Worm (Caenorhabditis elegans) whole organism, young adult: Measurements from ENCODE around the gene mocs-1.

Experiments used
- B0019.2 ChIP-seq: fragments of 200-800 bp; sonication (Bioruptor generic); conservative IDR thresholded peaks from 2 replicates; pipeline ENCODE4 v1.3.6; 2022; ENCODE audit warnings: missing genetic modification reagents, missing genetic modification characterization, missing compliant biosample characterization
- B0261.1 ChIP-seq: sonication (generic microtip); optimal IDR thresholded peaks from 2 replicates; lab custom pipeline; 2016; ENCODE audit warnings: mild to moderate bottlenecking, missing genetic modification characterization, moderate library complexity, missing compliant biosample characterization
- B0336.3 ChIP-seq: fragments of 200-800 bp; sonication (Bioruptor generic); IDR thresholded peaks from 2 replicates; pipeline ENCODE4 v1.3.6; 2022; ENCODE audit warnings: missing genetic modification characterization, missing compliant biosample characterization
- C06A6.2 ChIP-seq: fragments of 200-800 bp; sonication (Bioruptor generic); conservative IDR thresholded peaks from 2 replicates; pipeline ENCODE4 v1.3.6; 2022; ENCODE audit warnings: missing genetic modification characterization, missing compliant biosample characterization
- C17E4.6 ChIP-seq: fragments of 200-800 bp; sonication (Bioruptor generic); IDR thresholded peaks from 2 replicates; pipeline ENCODE4 v1.3.6; 2022; ENCODE audit warnings: missing genetic modification reagents, missing genetic modification characterization, missing compliant biosample characterization
- F37B4.10 ChIP-seq: fragments of 200-800 bp; sonication (Bioruptor generic); IDR thresholded peaks from 2 replicates; pipeline ENCODE4 v1.3.6; 2022; ENCODE audit warnings: missing genetic modification characterization, missing compliant biosample characterization
- F52B5.7 ChIP-seq: sonication (generic microtip); optimal IDR thresholded peaks from 2 replicates; lab custom pipeline; 2016; ENCODE audit warnings: mild to moderate bottlenecking, missing genetic modification characterization, missing compliant biosample characterization
- F55B11.4 ChIP-seq: sonication (generic microtip); optimal IDR thresholded peaks from 2 replicates; lab custom pipeline; 2016; ENCODE audit warnings: missing compliant biosample characterization, missing genetic modification characterization, borderline replicate concordance; ENCODE audit not compliant: insufficient read depth
- F57C9.4 ChIP-seq: sonication (generic microtip); optimal IDR thresholded peaks from 2 replicates; lab custom pipeline; 2017; ENCODE audit warnings: mild to moderate bottlenecking, missing genetic modification characterization, missing compliant biosample characterization
- K12H6.12 ChIP-seq: fragments of 200-800 bp; sonication (Bioruptor generic); optimal IDR thresholded peaks from 2 replicates; lab custom pipeline; 2018; ENCODE audit warnings: mild to moderate bottlenecking, missing genetic modification characterization, missing compliant biosample characterization
- Y56A3A.18 ChIP-seq: fragments of 200-800 bp; sonication (Bioruptor generic); IDR thresholded peaks from 2 replicates; pipeline ENCODE4 v1.3.6; 2022; ENCODE audit warnings: missing genetic modification reagents, missing genetic modification characterization, missing compliant biosample characterization
- Y95B8A.8 ChIP-seq: fragments of 200-800 bp; sonication (Bioruptor generic); IDR thresholded peaks from 2 replicates; pipeline ENCODE4 v1.3.6; 2022; ENCODE audit warnings: missing genetic modification reagents, missing genetic modification characterization, missing compliant biosample characterization
- aptf-2 ChIP-seq: fragments of 200-800 bp; sonication (Bioruptor generic); conservative IDR thresholded peaks from 2 replicates; pipeline ENCODE4 v1.3.6; 2022; ENCODE audit warnings: missing genetic modification reagents, missing genetic modification characterization, missing compliant biosample characterization
- aptf-3 ChIP-seq: fragments of 200-800 bp; sonication (Bioruptor generic); IDR thresholded peaks from 2 replicates; pipeline ENCODE4 v1.3.6; 2022; ENCODE audit warnings: missing genetic modification characterization, missing compliant biosample characterization
- attf-5 ChIP-seq: fragments of 200-800 bp; sonication (Bioruptor generic); optimal IDR thresholded peaks from 2 replicates; lab custom pipeline; 2018; ENCODE audit warnings: mild to moderate bottlenecking, missing genetic modification characterization, missing compliant biosample characterization
- attf-6 ChIP-seq: fragments of 200-800 bp; sonication (Bioruptor generic); IDR thresholded peaks from 2 replicates; pipeline ENCODE4 v1.3.6; 2022; ENCODE audit warnings: missing genetic modification reagents, missing genetic modification characterization, missing compliant biosample characterization
- ceh-100 ChIP-seq: fragments of 200-800 bp; sonication (Bioruptor generic); IDR thresholded peaks from 2 replicates; pipeline ENCODE4 v1.3.6; 2022; ENCODE audit warnings: missing genetic modification reagents, missing genetic modification characterization, missing compliant biosample characterization
- ceh-79 ChIP-seq: sonication (generic microtip); optimal IDR thresholded peaks from 2 replicates; lab custom pipeline; 2017; ENCODE audit warnings: mild to moderate bottlenecking, missing genetic modification characterization, missing compliant biosample characterization
- chd-7 ChIP-seq: sonication (generic microtip); optimal IDR thresholded peaks from 2 replicates; lab custom pipeline; 2016; ENCODE audit warnings: mild to moderate bottlenecking, missing genetic modification characterization, moderate library complexity, missing compliant biosample characterization
- dox-1 ChIP-seq: fragments of 200-800 bp; sonication (Bioruptor generic); IDR thresholded peaks from 2 replicates; pipeline ENCODE4 v1.3.6; 2022; ENCODE audit warnings: missing genetic modification reagents, missing genetic modification characterization, missing compliant biosample characterization
- egrh-3 ChIP-seq: fragments of 200-800 bp; sonication (Bioruptor generic); IDR thresholded peaks from 2 replicates; pipeline ENCODE4 v1.3.6; 2022; ENCODE audit warnings: missing genetic modification reagents, missing genetic modification characterization, missing compliant biosample characterization
- ekl-4 ChIP-seq: fragments of 200-800 bp; sonication (Bioruptor generic); IDR thresholded peaks from 2 replicates; pipeline ENCODE4 v1.3.6; 2022; ENCODE audit warnings: missing genetic modification reagents, missing genetic modification characterization, missing compliant biosample characterization
- fkh-3 ChIP-seq: sonication (generic microtip); optimal IDR thresholded peaks from 2 replicates; lab custom pipeline; 2016; ENCODE audit warnings: mild to moderate bottlenecking, missing genetic modification characterization, missing compliant biosample characterization
- gei-17 ChIP-seq: fragments of 200-800 bp; sonication (Bioruptor generic); optimal IDR thresholded peaks from 2 replicates; lab custom pipeline; 2018; ENCODE audit warnings: mild to moderate bottlenecking, missing genetic modification characterization, missing compliant biosample characterization
- hlh-12 ChIP-seq: sonication (generic microtip); optimal IDR thresholded peaks from 2 replicates; lab custom pipeline; 2016; ENCODE audit warnings: missing genetic modification characterization, missing compliant biosample characterization
- hlh-26 ChIP-seq: fragments of 200-800 bp; sonication (Bioruptor generic); conservative IDR thresholded peaks from 2 replicates; pipeline ENCODE4 v1.3.6; 2022; ENCODE audit warnings: missing genetic modification reagents, missing genetic modification characterization, missing compliant biosample characterization
- hmg-1.2 ChIP-seq: fragments of 200-800 bp; sonication (Bioruptor generic); IDR thresholded peaks from 2 replicates; pipeline ENCODE4 v1.3.6; 2022; ENCODE audit warnings: missing genetic modification reagents, missing genetic modification characterization, missing compliant biosample characterization
- lag-1 ChIP-seq: fragments of 200-800 bp; sonication (Bioruptor generic); IDR thresholded peaks from 2 replicates; pipeline ENCODE4 v1.3.6; 2022; ENCODE audit warnings: missing genetic modification reagents, missing genetic modification characterization, missing compliant biosample characterization
- lin-26 ChIP-seq: fragments of 200-800 bp; sonication (Bioruptor generic); IDR thresholded peaks from 2 replicates; pipeline ENCODE4 v1.3.6; 2022; ENCODE audit warnings: missing genetic modification reagents, missing genetic modification characterization, missing compliant biosample characterization
- lsy-27 ChIP-seq: sonication (generic microtip); optimal IDR thresholded peaks from 2 replicates; lab custom pipeline; 2017; ENCODE audit warnings: missing genetic modification characterization, mild to moderate bottlenecking, missing compliant biosample characterization, antibody characterized with exemption, missing genotype, borderline replicate concordance; ENCODE audit not compliant: insufficient read depth
- madf-10 ChIP-seq: sonication (generic microtip); optimal IDR thresholded peaks from 2 replicates; lab custom pipeline; 2016; ENCODE audit warnings: mild to moderate bottlenecking, missing genetic modification characterization, missing compliant biosample characterization
- madf-6 ChIP-seq: fragments of 200-800 bp; sonication (Bioruptor generic); IDR thresholded peaks from 2 replicates; pipeline ENCODE4 v1.3.6; 2022; ENCODE audit warnings: missing genetic modification reagents, missing genetic modification characterization, missing compliant biosample characterization
- mcd-1 ChIP-seq: fragments of 200-800 bp; sonication (Bioruptor generic); IDR thresholded peaks from 2 replicates; pipeline ENCODE4 v1.3.6; 2022; ENCODE audit warnings: missing genetic modification reagents, missing genetic modification characterization, missing compliant biosample characterization
- mel-28 ChIP-seq: sonication (generic microtip); optimal IDR thresholded peaks from 2 replicates; lab custom pipeline; 2016; ENCODE audit warnings: borderline replicate concordance, mild to moderate bottlenecking, missing genetic modification characterization, missing compliant biosample characterization
- mes-4 ChIP-seq: sonication (generic microtip); optimal IDR thresholded peaks from 2 replicates; lab custom pipeline; 2016; ENCODE audit warnings: missing genotype, missing genetic modification characterization, missing compliant biosample characterization
- nfya-2 ChIP-seq: fragments of 200-800 bp; sonication (Bioruptor generic); IDR thresholded peaks from 2 replicates; pipeline ENCODE4 v1.3.6; 2022; ENCODE audit warnings: missing genetic modification reagents, missing genetic modification characterization, missing compliant biosample characterization
- nhr-120 ChIP-seq: fragments of 200-800 bp; sonication (Bioruptor generic); IDR thresholded peaks from 2 replicates; pipeline ENCODE4 v1.3.6; 2022; ENCODE audit warnings: missing genetic modification characterization, missing compliant biosample characterization
- rec-8 ChIP-seq, 2 experiments: sonication (generic microtip); optimal IDR thresholded peaks; 2 replicates each; lab custom pipeline; 2016; ENCODE audit warnings: mild to moderate bottlenecking in 2 of 2, missing genetic modification characterization in 2 of 2, missing genetic modification reagents in 2 of 2, missing genotype in 2 of 2, missing biosample characterization in 1 of 2, missing compliant biosample characterization in 1 of 2, moderate library complexity in 1 of 2
- sea-2 ChIP-seq: fragments of 200-800 bp; sonication (Bioruptor generic); IDR thresholded peaks from 2 replicates; pipeline ENCODE4 v1.3.6; 2022; ENCODE audit warnings: missing genetic modification characterization, missing compliant biosample characterization
- snpc-1.1 ChIP-seq: sonication (generic microtip); optimal IDR thresholded peaks from 2 replicates; lab custom pipeline; 2017; ENCODE audit warnings: missing genetic modification characterization, mild to moderate bottlenecking, missing compliant biosample characterization, antibody characterized with exemption, moderate library complexity, missing genotype, missing genetic modification reagents; ENCODE audit not compliant: insufficient read depth
- snpc-3.4 ChIP-seq: sonication (generic microtip); optimal IDR thresholded peaks from 2 replicates; lab custom pipeline; 2017; ENCODE audit warnings: missing genetic modification characterization, mild to moderate bottlenecking, missing compliant biosample characterization, antibody characterized with exemption, moderate library complexity, missing genotype, missing genetic modification reagents
- snpc-4 ChIP-seq, 5 experiments: fragments of 150-350 bp in 1 of 5; sonication (generic microtip) in 4 of 5; optimal IDR thresholded peaks; 2 replicates each; lab custom pipeline; 2014 to 2018; ENCODE audit warnings: missing genetic modification characterization in 5 of 5, missing biosample characterization in 3 of 5, antibody characterized with exemption in 2 of 5, mild to moderate bottlenecking in 2 of 5, missing compliant biosample characterization in 2 of 5, missing genotype in 2 of 5, moderate library complexity in 2 of 5, missing genetic modification reagents in 1 of 5
- tbx-9 ChIP-seq: sonication (generic microtip); optimal IDR thresholded peaks from 2 replicates; lab custom pipeline; 2016; ENCODE audit warnings: borderline replicate concordance, missing genetic modification characterization, inconsistent platforms, missing compliant biosample characterization
- unc-62 ChIP-seq: fragments of 150-350 bp; optimal IDR thresholded peaks from 2 replicates; lab custom pipeline; 2014; ENCODE audit warnings: missing biosample characterization, missing genetic modification reagents, missing genetic modification characterization
- xnd-1 ChIP-seq: sonication (generic microtip); optimal IDR thresholded peaks from 2 replicates; lab custom pipeline; 2016; ENCODE audit warnings: missing genotype, missing genetic modification reagents, missing genetic modification characterization, missing compliant biosample characterization
- ztf-26 ChIP-seq: sonication (generic microtip); optimal IDR thresholded peaks from 2 replicates; lab custom pipeline; 2017; ENCODE audit warnings: missing genetic modification characterization, missing compliant biosample characterization

mocs-1 gene

DNA sequence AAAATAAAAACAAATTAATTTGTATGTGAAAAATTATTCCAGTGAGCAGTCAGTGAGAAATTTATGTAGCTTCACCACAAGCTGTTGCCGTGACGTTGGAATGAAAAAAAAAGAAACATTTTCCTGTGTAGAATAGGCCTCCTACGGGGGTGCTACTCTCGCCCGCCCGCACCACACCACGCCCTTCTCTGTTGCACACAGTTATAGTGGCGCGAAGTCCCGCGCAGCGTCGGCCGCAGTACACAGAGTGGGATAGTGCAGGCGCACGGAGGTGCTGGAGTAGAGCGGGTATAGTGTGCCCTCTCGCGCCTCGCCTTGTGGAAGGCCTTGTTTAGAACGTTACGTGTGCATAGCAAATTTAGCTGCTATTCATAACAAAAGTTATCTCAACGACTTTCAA, 1.8 kb downstream of the mocs-1 start:
- no peak for TF ChIP-seq egrh-3 (GFP tag; lab: Robert Waterston, UW)
- peak; percentile 26; the same call in 1 of the 2 replicates for TF ChIP-seq mcd-1 (GFP tag; lab: Robert Waterston, UW)
- TF ChIP-seq tbx-9 = no peak
- no peak for TF ChIP-seq madf-10 (tag; lab: Kevin White, UChicago)
- TF ChIP-seq ztf-26 (tag; lab: Kevin White, UChicago) = no peak
- 0 out of 2 replicates have a peak, but pooled peaks have one; percentile 68 for TF ChIP-seq F37B4.10 (GFP tag; lab: Robert Waterston, UW)
- no peak for TF ChIP-seq attf-5 (GFP tag; lab: Kevin White, UChicago)
- no peak for TF ChIP-seq hlh-12 (tag; lab: Kevin White, UChicago)
- no peak for TF ChIP-seq hlh-26 (GFP tag; lab: Robert Waterston, UW)
- no peak for TF ChIP-seq rec-8 (tag; optimal IDR thresholded peaks at IDR 0.05; lab: Kevin White, UChicago)
- no peak for TF ChIP-seq C17E4.6 (GFP tag; lab: Robert Waterston, UW)
- TF ChIP-seq Y95B8A.8 = no peak
- no peak for TF ChIP-seq dox-1 (GFP tag; lab: Robert Waterston, UW)
- TF ChIP-seq madf-6 (GFP tag; lab: Robert Waterston, UW) = no peak; the same call in 1 of the 2 replicates
- peak; percentile 24 for TF ChIP-seq snpc-4 (GFP tag; optimal IDR thresholded peaks at IDR 0.05; lab: Kevin White, UChicago)
- peak in 3 of 4 experiments; percentile 51 to 85 (median 78) for TF ChIP-seq snpc-4 (tag; optimal IDR thresholded peaks at IDR 0.05; lab: Kevin White, UChicago)
- TF ChIP-seq unc-62 (GFP tag; lab: Kevin White, UChicago) = no peak

- TF ChIP-seq lsy-27 (tag; lab: Kevin White, UChicago) (no peak), F57C9.4 (tag; lab: Kevin White, UChicago) (no peak), gei-17 (GFP tag; lab: Kevin White, UChicago) (no peak), B0261.1 (tag; lab: Kevin White, UChicago) (no peak), C06A6.2 (GFP tag; lab: Robert Waterston, UW) (no peak), snpc-1.1 (no peak), hmg-1.2 (GFP tag; lab: Robert Waterston, UW) (peak; percentile 30; the same call in 1 of the 2 replicates), lag-1 (GFP tag; lab: Robert Waterston, UW) (no peak), rec-8 (tag; optimal IDR thresholded peaks at IDR 0.05; lab: Kevin White, UChicago) (no peak), lin-26 (GFP tag; lab: Robert Waterston, UW) (no peak), nfya-2 (GFP tag; lab: Robert Waterston, UW) (no peak), xnd-1 (no peak), nhr-120 (GFP tag; lab: Robert Waterston, UW) (no peak), snpc-4 (GFP tag; optimal IDR thresholded peaks at IDR 0.05; lab: Kevin White, UChicago) (peak; percentile 3), snpc-4 (tag; optimal IDR thresholded peaks at IDR 0.05; lab: Kevin White, UChicago) (peak in 3 of 4 experiments; percentile 11 to 87 (median 82))
- TF ChIP-seq, all 124 proteins: peak for 2
These were observed 5.7 kb downstream of the mocs-1 start for ce11 chrX:15434922-15435321.

- TF ChIP-seq mel-28 (tag; lab: Kevin White, UChicago) = no peak
- TF ChIP-seq mes-4 (tag; lab: Kevin White, UChicago) = no peak
- no peak for TF ChIP-seq aptf-3 (GFP tag; lab: Robert Waterston, UW)
- no peak for TF ChIP-seq sea-2 (GFP tag; lab: Robert Waterston, UW)
- no peak for TF ChIP-seq K12H6.12 (tag; lab: Kevin White, UChicago)
- TF ChIP-seq B0336.3 = no peak
- TF ChIP-seq B0019.2 (GFP tag; lab: Robert Waterston, UW) = no peak
- TF ChIP-seq ekl-4 (GFP tag; lab: Robert Waterston, UW) = no peak
- TF ChIP-seq fkh-3 = no peak
- TF ChIP-seq chd-7 (tag; lab: Kevin White, UChicago) = no peak
- no peak for TF ChIP-seq Y56A3A.18 (GFP tag; lab: Robert Waterston, UW)
- no peak for TF ChIP-seq attf-6 (GFP tag; lab: Robert Waterston, UW)
- TF ChIP-seq F55B11.4 (tag; lab: Kevin White, UChicago) = no peak
- no peak for TF ChIP-seq F52B5.7 (tag; lab: Kevin White, UChicago)
- TF ChIP-seq aptf-2 (GFP tag; lab: Robert Waterston, UW) = no peak
- no peak for TF ChIP-seq snpc-3.4 (tag; lab: Kevin White, UChicago)
- TF ChIP-seq ceh-100 (GFP tag; lab: Robert Waterston, UW) = no peak
- no peak for TF ChIP-seq ceh-79 (tag; lab: Kevin White, UChicago)
These were observed 7.1 kb downstream of the mocs-1 start, which contains the start of gene flp-32 for ce11 chrX:15433487-15433886. Gene flp-32 (plus strand): TSS chrX:15433787.
